Fruit fly (Drosophila melanogaster) whole organism, embryonic: ENCODE measurements around the gene msd1.

Experiments used
- B-H2 ChIP-seq: fragments of 200-800 bp; sonication (Bioruptor generic); optimal IDR thresholded peaks from 2 replicates; lab custom pipeline; 2018; ENCODE audit warnings: missing biosample characterization, mild to moderate bottlenecking, missing genetic modification characterization
- BEAF-32 ChIP-seq: fragments of 200-800 bp; sonication (Bioruptor generic); optimal IDR thresholded peaks from 3 replicates; lab custom pipeline; 2017; ENCODE audit warnings: missing biosample characterization, missing genetic modification characterization, mild to moderate bottlenecking, moderate library complexity, missing genetic modification reagents
- Bteb2 ChIP-seq: fragments of 200-800 bp; sonication (Bioruptor generic); optimal IDR thresholded peaks from 2 replicates; lab custom pipeline; 2016; ENCODE audit warnings: missing biosample characterization, missing genetic modification characterization
- CG10267 ChIP-seq: fragments of 200-800 bp; sonication (Bioruptor generic); optimal IDR thresholded peaks from 2 replicates; lab custom pipeline; 2018; ENCODE audit warnings: missing biosample characterization, mild to moderate bottlenecking, missing genetic modification characterization, moderate library complexity
- CG10654 ChIP-seq: fragments of 200-800 bp; sonication (Bioruptor generic); optimal IDR thresholded peaks from 2 replicates; lab custom pipeline; 2016; ENCODE audit warnings: missing biosample characterization, missing genetic modification characterization
- CG12659 ChIP-seq: fragments of 200-800 bp; sonication (Bioruptor generic); optimal IDR thresholded peaks from 3 replicates; lab custom pipeline; 2017; ENCODE audit warnings: mild to moderate bottlenecking, missing biosample characterization, missing genetic modification reagents, missing genetic modification characterization
- CG13894 ChIP-seq: fragments of 200-800 bp; sonication (Bioruptor generic); optimal IDR thresholded peaks from 3 replicates; lab custom pipeline; 2018; ENCODE audit warnings: missing biosample characterization, mild to moderate bottlenecking, missing genetic modification characterization, moderate library complexity
- CG14014 ChIP-seq: fragments of 200-800 bp; sonication (Bioruptor generic); IDR thresholded peaks from 2 replicates; pipeline ENCODE4 v1.3.6; 2022; ENCODE audit warnings: missing biosample characterization, missing genetic modification characterization
- CG15514 ChIP-seq: fragments of 200-800 bp; sonication (Bioruptor generic); optimal IDR thresholded peaks from 3 replicates; lab custom pipeline; 2017; ENCODE audit warnings: missing biosample characterization, missing genetic modification characterization, mild to moderate bottlenecking, moderate library complexity, missing genetic modification reagents
- CG1603 ChIP-seq: fragments of 200-800 bp; sonication (Bioruptor generic); optimal IDR thresholded peaks from 2 replicates; lab custom pipeline; 2019; ENCODE audit warnings: missing biosample characterization, mild to moderate bottlenecking, missing genetic modification characterization, moderate library complexity
- CG1647 ChIP-seq: fragments of 200-800 bp; sonication (Bioruptor generic); optimal IDR thresholded peaks from 3 replicates; lab custom pipeline; 2016; ENCODE audit warnings: missing biosample characterization, missing genetic modification characterization
- CG2116 ChIP-seq: fragments of 200-800 bp; sonication (Bioruptor generic); optimal IDR thresholded peaks from 3 replicates; lab custom pipeline; 2018; ENCODE audit warnings: missing biosample characterization, mild to moderate bottlenecking, missing genetic modification characterization
- CG2889 ChIP-seq: fragments of 200-800 bp; sonication (Bioruptor generic); IDR thresholded peaks from 3 replicates; pipeline ENCODE4 v1.3.6; 2022; ENCODE audit warnings: missing biosample characterization, missing genetic modification characterization
- CG34376 ChIP-seq: fragments of 200-800 bp; sonication (Bioruptor generic); optimal IDR thresholded peaks from 2 replicates; lab custom pipeline; 2018; ENCODE audit warnings: missing biosample characterization, mild to moderate bottlenecking, missing genetic modification characterization
- CG8089 ChIP-seq: fragments of 200-800 bp; sonication (Bioruptor generic); optimal IDR thresholded peaks from 3 replicates; lab custom pipeline; 2016; ENCODE audit warnings: missing biosample characterization, missing genetic modification characterization
- CG9215 ChIP-seq: fragments of 200-800 bp; sonication (Bioruptor generic); IDR thresholded peaks from 2 replicates; pipeline ENCODE4 v1.3.6; 2022; ENCODE audit warnings: missing biosample characterization, missing genetic modification characterization
- CG9437 ChIP-seq: fragments of 200-800 bp; sonication (Bioruptor generic); optimal IDR thresholded peaks from 2 replicates; lab custom pipeline; 2018; ENCODE audit warnings: missing biosample characterization, mild to moderate bottlenecking, missing genetic modification characterization
- CoRest ChIP-seq: fragments of 200-800 bp; sonication (Bioruptor generic); optimal IDR thresholded peaks from 3 replicates; lab custom pipeline; 2018; ENCODE audit warnings: missing biosample characterization, mild to moderate bottlenecking, missing genetic modification characterization, moderate library complexity
- Deaf1 ChIP-seq: fragments of 200-800 bp; optimal IDR thresholded peaks from 3 replicates; lab custom pipeline; 2019; ENCODE audit warnings: missing biosample characterization, mild to moderate bottlenecking, missing genetic modification characterization, moderate library complexity
- Dll ChIP-seq: fragments of 200-800 bp; sonication (Bioruptor generic); IDR thresholded peaks from 4 replicates; pipeline ENCODE4 v1.3.6; 2022; ENCODE audit warnings: missing biosample characterization, missing genetic modification characterization; ENCODE audit not compliant: partially characterized antibody
- Dp ChIP-seq: fragments of 200-800 bp; sonication (Bioruptor generic); optimal IDR thresholded peaks from 2 replicates; lab custom pipeline; 2018; ENCODE audit warnings: missing biosample characterization, mild to moderate bottlenecking, missing genetic modification characterization, moderate library complexity
- Ets65A ChIP-seq: fragments of 200-800 bp; sonication (Bioruptor generic); peaks from one replicate; lab custom pipeline; 2016; ENCODE audit warnings: missing biosample characterization, missing genetic modification characterization
- Ets97D ChIP-seq: fragments of 200-800 bp; sonication (Bioruptor generic); optimal IDR thresholded peaks from 3 replicates; lab custom pipeline; 2016; ENCODE audit warnings: missing biosample characterization, missing genetic modification characterization
- GATAe ChIP-seq: fragments of 200-800 bp; sonication (Bioruptor generic); conservative IDR thresholded peaks from 2 replicates; pipeline ENCODE4 v1.3.6; 2022; ENCODE audit warnings: missing biosample characterization, missing genetic modification characterization
- HmgZ ChIP-seq: fragments of 200-800 bp; sonication (Bioruptor generic); optimal IDR thresholded peaks from 2 replicates; lab custom pipeline; 2018; ENCODE audit warnings: missing biosample characterization, mild to moderate bottlenecking, missing genetic modification characterization
- Med ChIP-seq: fragments of 200-800 bp; sonication (Bioruptor generic); peaks from one replicate; lab custom pipeline; 2016; ENCODE audit warnings: missing biosample characterization, missing genetic modification characterization, mild to moderate bottlenecking, inconsistent platforms, moderate library complexity
- Pdp1 ChIP-seq, 2 experiments: fragments of 200-800 bp; sonication (Bioruptor generic); optimal IDR thresholded peaks; 3 replicates each; lab custom pipeline; 2016; ENCODE audit warnings: missing biosample characterization in 2 of 2, missing genetic modification characterization in 2 of 2, mild to moderate bottlenecking in 1 of 2, moderate library complexity in 1 of 2
- Sin3A ChIP-seq: fragments of >200 bp; optimal IDR thresholded peaks from 2 replicates; lab custom pipeline; 2018
- Sry-δ ChIP-seq: fragments of 200-800 bp; sonication (Bioruptor generic); optimal IDR thresholded peaks from 2 replicates; lab custom pipeline; 2016; ENCODE audit warnings: missing biosample characterization, missing genetic modification characterization
- Stat92E ChIP-seq, 3 experiments: fragments of >200 bp in 2 of 3; fragments of 200-800 bp in 1 of 3; sonication (Bioruptor generic) in 1 of 3; optimal IDR thresholded peaks; 2 replicates each; lab custom pipeline; 2017 to 2019; ENCODE audit warnings: missing biosample characterization in 3 of 3, missing genetic modification characterization in 3 of 3, mild to moderate bottlenecking in 1 of 3, moderate library complexity in 1 of 3
- Usf ChIP-seq: fragments of 200-800 bp; sonication (Bioruptor generic); optimal IDR thresholded peaks from 2 replicates; lab custom pipeline; 2017; ENCODE audit warnings: missing genotype, missing biosample characterization, missing genetic modification characterization
- YL-1 ChIP-seq: fragments of 200-800 bp; sonication (Bioruptor generic); optimal IDR thresholded peaks from 3 replicates; lab custom pipeline; 2017; ENCODE audit warnings: missing biosample characterization, mild to moderate bottlenecking, missing genetic modification characterization
- cad ChIP-seq: fragments of >200 bp; optimal IDR thresholded peaks from 2 replicates; lab custom pipeline; 2017; ENCODE audit warnings: missing biosample characterization, missing genetic modification characterization
- corto ChIP-seq: fragments of 200-800 bp; sonication (Bioruptor generic); optimal IDR thresholded peaks from 2 replicates; lab custom pipeline; 2016; ENCODE audit warnings: missing biosample characterization, mild to moderate bottlenecking, missing genetic modification characterization, moderate library complexity
- danr ChIP-seq: fragments of 200-800 bp; sonication (Bioruptor generic); IDR thresholded peaks from 2 replicates; pipeline ENCODE4 v1.3.6; 2022; ENCODE audit warnings: missing biosample characterization, missing genetic modification characterization
- disco-r ChIP-seq: fragments of 200-800 bp; sonication (Bioruptor generic); optimal IDR thresholded peaks from 2 replicates; lab custom pipeline; 2016; ENCODE audit warnings: missing biosample characterization, missing genetic modification characterization
- exex ChIP-seq: fragments of 200-800 bp; sonication (Bioruptor generic); optimal IDR thresholded peaks from 4 replicates; lab custom pipeline; 2018; ENCODE audit warnings: missing biosample characterization, mild to moderate bottlenecking, missing genetic modification characterization, moderate library complexity
- fd96Cb ChIP-seq: fragments of 200-800 bp; sonication (Bioruptor generic); optimal IDR thresholded peaks from 2 replicates; lab custom pipeline; 2018; ENCODE audit warnings: missing biosample characterization, mild to moderate bottlenecking, missing genetic modification characterization, moderate library complexity
- gfzf ChIP-seq: fragments of 200-800 bp; sonication (Bioruptor generic); optimal IDR thresholded peaks from 2 replicates; lab custom pipeline; 2016; ENCODE audit warnings: missing biosample characterization, mild to moderate bottlenecking, missing genetic modification characterization, moderate library complexity
- grn ChIP-seq: fragments of 200-800 bp; sonication (Bioruptor generic); optimal IDR thresholded peaks from 3 replicates; lab custom pipeline; 2017; ENCODE audit warnings: missing biosample characterization, missing genetic modification characterization
- pnt ChIP-seq: fragments of 200-800 bp; sonication (Bioruptor generic); optimal IDR thresholded peaks from 3 replicates; lab custom pipeline; 2016; ENCODE audit warnings: missing biosample characterization, missing genetic modification characterization
- rib ChIP-seq: fragments of 200-800 bp; sonication (Bioruptor generic); IDR thresholded peaks from 2 replicates; pipeline ENCODE4 v1.3.6; 2022; ENCODE audit warnings: missing biosample characterization, missing genetic modification characterization
- sd ChIP-seq: fragments of 200-800 bp; sonication (Bioruptor generic); optimal IDR thresholded peaks from 3 replicates; lab custom pipeline; 2018; ENCODE audit warnings: missing biosample characterization, mild to moderate bottlenecking, missing genetic modification characterization, moderate library complexity
- sug ChIP-seq: fragments of 200-800 bp; optimal IDR thresholded peaks from 2 replicates; lab custom pipeline; 2019; ENCODE audit warnings: missing biosample characterization, mild to moderate bottlenecking, missing genetic modification characterization, moderate library complexity
- tna ChIP-seq: fragments of 200-800 bp; sonication (Bioruptor generic); IDR thresholded peaks from 2 replicates; pipeline ENCODE4 v1.3.6; 2022; ENCODE audit warnings: missing biosample characterization, missing genetic modification characterization; ENCODE audit not compliant: partially characterized antibody
- tx ChIP-seq: fragments of 200-800 bp; sonication (Bioruptor generic); optimal IDR thresholded peaks from 2 replicates; lab custom pipeline; 2016; ENCODE audit warnings: missing biosample characterization, missing genetic modification characterization

msd1 gene

DNA sequence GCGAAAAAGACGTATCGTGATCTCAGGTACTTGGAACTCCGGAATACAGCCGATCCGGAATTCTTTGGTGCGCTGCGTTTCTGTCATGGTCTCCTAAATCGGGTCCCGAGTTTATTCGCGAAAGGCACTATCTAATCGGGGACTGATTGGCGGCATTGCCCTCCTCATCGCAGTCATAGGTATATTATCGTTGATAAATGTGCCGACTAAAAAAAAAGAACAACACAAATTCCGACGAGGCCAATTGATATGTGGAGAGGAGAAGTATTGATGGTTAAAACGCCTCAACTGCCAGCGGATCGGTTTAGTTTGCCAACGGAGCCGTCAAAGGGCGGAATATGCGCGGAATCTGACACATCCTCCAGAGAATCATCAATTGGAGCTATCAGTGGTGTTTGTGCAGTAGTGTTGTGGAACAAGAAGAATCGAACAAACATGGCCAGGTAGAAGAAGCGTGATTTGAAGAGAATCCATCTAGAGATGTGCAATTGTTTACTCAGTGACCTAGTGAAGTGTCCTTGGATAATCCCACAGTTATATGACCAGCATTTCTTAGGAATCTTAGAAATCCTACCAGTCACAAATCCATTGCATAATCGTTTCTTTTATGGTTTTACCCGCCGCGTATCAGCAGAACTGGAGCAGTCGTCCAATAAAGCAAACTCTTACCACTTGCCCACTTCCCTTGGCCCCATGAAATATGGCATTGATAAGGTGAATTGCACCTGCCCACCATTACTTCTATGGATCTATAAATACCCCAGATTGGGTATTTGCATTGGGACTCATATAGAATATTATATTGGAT lies 6.5 kb upstream of the msd1 start (continued):
- TF ChIP-seq sd (tag; lab: Kevin White, UChicago): peak; percentile 73
- TF ChIP-seq pnt (GFP tag; lab: Kevin White, UChicago): no peak
- TF ChIP-seq Usf (GFP tag; lab: Kevin White, UChicago): no peak
- TF ChIP-seq B-H2 (GFP tag; lab: Kevin White, UChicago): peak; percentile 1
- no peak for TF ChIP-seq Bteb2 (GFP tag; lab: Kevin White, UChicago)
- peak; percentile 25 for TF ChIP-seq cad
- peak; percentile 43; the same call in 1 of the 2 replicates for TF ChIP-seq rib
- 0 out of 2 replicates have a peak, but pooled peaks have one; percentile 11 for TF ChIP-seq CG9215 (GFP tag; lab: Robert Waterston, UW)
- TF ChIP-seq GATAe (GFP tag; lab: Robert Waterston, UW): peak; percentile 84
- no peak for TF ChIP-seq CG13894 (tag; lab: Kevin White, UChicago)
- no peak for TF ChIP-seq CG1647 (GFP tag; lab: Kevin White, UChicago)
- TF ChIP-seq corto: peak; percentile 16
- TF ChIP-seq CG34376 (GFP tag; lab: Kevin White, UChicago): peak; percentile 89
- TF ChIP-seq Ets65A: peak; percentile 27
- TF ChIP-seq CG14014 (GFP tag; lab: Robert Waterston, UW): no peak
- TF ChIP-seq disco-r (GFP tag; lab: Kevin White, UChicago): no peak
- peak; percentile 18 for TF ChIP-seq Deaf1 (tag; lab: Kevin White, UChicago)

DNA sequence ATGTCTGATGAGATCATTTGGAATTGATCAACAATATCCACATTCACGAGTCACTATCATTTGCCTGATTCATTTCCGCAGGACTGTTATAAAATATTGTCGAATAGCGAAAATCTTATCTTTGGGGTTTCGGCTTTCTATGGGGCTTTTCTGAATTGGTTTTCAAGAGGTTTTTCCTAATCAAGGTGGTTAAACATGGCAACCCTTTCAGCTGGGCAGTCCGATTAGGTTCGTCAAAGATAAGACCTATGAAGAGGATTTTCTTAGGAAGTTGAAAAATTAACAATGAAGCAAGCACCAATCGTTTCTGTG lies 6.0 kb upstream of the msd1 start:
- TF ChIP-seq grn (GFP tag; lab: Kevin White, UChicago): peak; percentile 48
- no peak for TF ChIP-seq CG2889
- no peak for TF ChIP-seq tx (GFP tag; lab: Kevin White, UChicago)
- TF ChIP-seq exex (tag; lab: Kevin White, UChicago): peak; percentile 82
- no peak for TF ChIP-seq CG8089 (GFP tag; lab: Kevin White, UChicago)
- peak; percentile 61 for TF ChIP-seq sug (tag; lab: Kevin White, UChicago)
- TF ChIP-seq tna (GFP tag; lab: Robert Waterston, UW): no peak
- 0 out of 2 replicates have a peak, but pooled peaks have one; percentile 38 for TF ChIP-seq GATAe (GFP tag; lab: Robert Waterston, UW)
- TF ChIP-seq, all 482 proteins: peak for 4

DNA sequence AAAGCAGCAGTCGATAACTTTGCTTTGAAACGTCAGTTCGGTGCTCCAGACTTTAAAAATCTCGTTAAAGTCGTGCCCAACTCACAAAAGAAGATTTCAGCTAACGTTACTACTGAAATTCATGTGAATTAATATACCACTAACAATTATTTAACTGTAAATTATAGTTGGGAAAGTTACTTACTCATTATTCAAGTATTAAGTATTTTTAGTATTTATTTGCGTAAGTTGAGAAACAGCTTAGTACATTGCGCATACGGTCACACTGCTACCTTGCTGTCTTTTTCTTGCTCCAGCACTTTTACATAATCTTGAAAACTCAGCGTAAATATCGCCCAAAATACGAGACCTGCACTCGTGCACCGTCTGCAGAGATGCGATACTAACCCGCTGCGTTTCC lies 1.8 kb upstream of the msd1 start, which contains the start of gene ND-ACP:
TSS of gene ND-ACP (plus strand) at position 226 of the 400 bp plus-strand sequence.
- TF ChIP-seq danr (GFP tag; lab: Robert Waterston, UW) (no peak), Med (GFP tag; lab: Kevin White, UChicago) (peak; percentile 67), gfzf (GFP tag; lab: Kevin White, UChicago) (peak; percentile 77), CG10267 (tag; lab: Kevin White, UChicago) (peak; percentile 43), Dll (GFP tag; lab: Robert Waterston, UW) (0 out of 4 replicates have a peak, but pooled peaks have one; percentile 41), CG10654 (no peak), Dp (GFP tag; lab: Kevin White, UChicago) (peak; percentile 92), CG9437 (no peak), Stat92E (GFP tag; optimal IDR thresholded peaks at IDR 0.05; lab: Kevin White, UChicago) (peak in 1 of 3 experiments; percentile 60), CG15514 (GFP tag; lab: Kevin White, UChicago) (peak; percentile 66), Sin3A (lab: Kevin White, UChicago) (peak; percentile 78), CoRest (tag; lab: Kevin White, UChicago) (peak; percentile 5), Sry-δ (GFP tag; lab: Kevin White, UChicago) (peak; percentile 42), YL-1 (GFP tag; lab: Kevin White, UChicago) (peak; percentile 75), CG12659 (GFP tag; lab: Kevin White, UChicago) (peak; percentile 37), BEAF-32 (GFP tag; lab: Kevin White, UChicago) (peak; percentile 49), fd96Cb (tag; lab: Kevin White, UChicago) (no peak), HmgZ (peak; percentile 19), tna (GFP tag; lab: Robert Waterston, UW) (no peak), Ets97D (GFP tag; lab: Kevin White, UChicago) (peak; percentile 37), CG2116 (GFP tag; lab: Kevin White, UChicago) (peak; percentile 79), CG1603 (peak; percentile 46), Pdp1 (GFP tag; optimal IDR thresholded peaks at IDR 0.05; lab: Kevin White, UChicago) (peak in 1 of 2 experiments; percentile 98)
